Worm (Caenorhabditis elegans): Measurements from ENCODE around the gene srh-236.

The srh-236 gene

ce11 chrV:17220345-17220744, 8.5 kb upstream of the srh-236 start, which contains the start of gene srh-109:
TSS of gene srh-109 (minus strand) at chrV:17220445.
- TF ChIP-seq T22C8.4 (GFP tag; IDR thresholded peaks at IDR 0.05) (no peak), tab-1 (GFP tag; IDR thresholded peaks at IDR 0.05) (no peak), cog-1 (tag; optimal IDR thresholded peaks at IDR 0.05) (no peak)

- TF ChIP-seq T22C8.4 (GFP tag; IDR thresholded peaks at IDR 0.05) (no peak), flt-1 (GFP tag; IDR thresholded peaks at IDR 0.05) (no peak), klf-2 (GFP tag; conservative IDR thresholded peaks at IDR 0.05) (no peak), ztf-23 (GFP tag; IDR thresholded peaks at IDR 0.05) (no peak), ref-1 (GFP tag; conservative IDR thresholded peaks at IDR 0.05) (no peak), med-1 (GFP tag; optimal IDR thresholded peaks at IDR 0.05; ENCODE audit: insufficient read depth) (no peak), ztf-29 (GFP tag; IDR thresholded peaks at IDR 0.05) (no peak), tab-1 (GFP tag; IDR thresholded peaks at IDR 0.05) (no peak), cog-1 (tag; optimal IDR thresholded peaks at IDR 0.05) (no peak)
Observed at ce11 chrV:17217690-17218089, 5.9 kb upstream of the srh-236 start, which contains the start of gene srbc-62. TSS of gene srbc-62 (plus strand) at chrV:17217990.

- TF ChIP-seq flt-1 (GFP tag; IDR thresholded peaks at IDR 0.05) (no peak), ref-1 (GFP tag; conservative IDR thresholded peaks at IDR 0.05) (no peak), med-1 (GFP tag; optimal IDR thresholded peaks at IDR 0.05; ENCODE audit: insufficient read depth) (no peak), ztf-23 (GFP tag; IDR thresholded peaks at IDR 0.05) (no peak), T22C8.4 (GFP tag; IDR thresholded peaks at IDR 0.05) (no peak)
Observed at ce11 chrV:17215602-17216001, 3.8 kb upstream of the srh-236 start.

ce11 chrV:17212743-17213142, 904 bp upstream of the srh-236 start, which contains the start of gene srh-113:
TSS of gene srh-113 (plus strand) at chrV:17213043.
- no peak for TF ChIP-seq cog-1 (tag; optimal IDR thresholded peaks at IDR 0.05)

ce11 chrV:17208045-17208444, 3.8 kb downstream of the srh-236 start, which contains the start of gene Y68A4A.13:
TSS of gene Y68A4A.13 (minus strand) at chrV:17208145.
- TF ChIP-seq tab-1 (GFP tag; IDR thresholded peaks at IDR 0.05) (no peak), klf-2 (GFP tag; conservative IDR thresholded peaks at IDR 0.05) (no peak), T22C8.4 (GFP tag; IDR thresholded peaks at IDR 0.05) (no peak), flt-1 (GFP tag; IDR thresholded peaks at IDR 0.05) (no peak), med-1 (GFP tag; optimal IDR thresholded peaks at IDR 0.05; ENCODE audit: insufficient read depth) (no peak), cog-1 (tag; optimal IDR thresholded peaks at IDR 0.05) (no peak), ztf-29 (GFP tag; IDR thresholded peaks at IDR 0.05) (no peak), ztf-23 (GFP tag; IDR thresholded peaks at IDR 0.05) (no peak), ref-1 (GFP tag; conservative IDR thresholded peaks at IDR 0.05) (no peak)

- no peak for TF ChIP-seq ref-1 (GFP tag; conservative IDR thresholded peaks at IDR 0.05)
- TF ChIP-seq med-1 (GFP tag; optimal IDR thresholded peaks at IDR 0.05; ENCODE audit: insufficient read depth), result no peak
- no peak for TF ChIP-seq cog-1 (tag; optimal IDR thresholded peaks at IDR 0.05)
- no peak for TF ChIP-seq T22C8.4 (GFP tag; IDR thresholded peaks at IDR 0.05)
- no peak for TF ChIP-seq ztf-23 (GFP tag; IDR thresholded peaks at IDR 0.05)
- TF ChIP-seq flt-1 (GFP tag; IDR thresholded peaks at IDR 0.05), result no peak
- no peak for TF ChIP-seq ztf-29 (GFP tag; IDR thresholded peaks at IDR 0.05)
- TF ChIP-seq tab-1 (GFP tag; IDR thresholded peaks at IDR 0.05), result no peak
- TF ChIP-seq klf-2 (GFP tag; conservative IDR thresholded peaks at IDR 0.05), result no peak
Observed at ce11 chrV:17206469-17206868, 5.4 kb downstream of the srh-236 start.

ce11 chrV:17201847-17202246, 10.0 kb downstream of the srh-236 start, which contains the start of gene Y68A4A.10:
TSS of gene Y68A4A.10 (plus strand) at chrV:17202147.
- TF ChIP-seq flt-1 (GFP tag; IDR thresholded peaks at IDR 0.05) (no peak), ztf-29 (GFP tag; IDR thresholded peaks at IDR 0.05) (no peak), med-1 (GFP tag; optimal IDR thresholded peaks at IDR 0.05; ENCODE audit: insufficient read depth) (no peak), T22C8.4 (GFP tag; IDR thresholded peaks at IDR 0.05) (no peak), tab-1 (GFP tag; IDR thresholded peaks at IDR 0.05) (no peak), ref-1 (GFP tag; conservative IDR thresholded peaks at IDR 0.05) (no peak), cog-1 (tag; optimal IDR thresholded peaks at IDR 0.05) (no peak), ztf-23 (GFP tag; IDR thresholded peaks at IDR 0.05) (no peak), klf-2 (GFP tag; conservative IDR thresholded peaks at IDR 0.05) (no peak)

ce11 chrV:17198926-17199325, 12.9 kb downstream of the srh-236 start, which contains the start of gene srz-96:
TSS of gene srz-96 (plus strand) at chrV:17199226.
- no peak for TF ChIP-seq flt-1 (GFP tag; IDR thresholded peaks at IDR 0.05)
- no peak for TF ChIP-seq ztf-29 (GFP tag; IDR thresholded peaks at IDR 0.05)
- no peak for TF ChIP-seq tab-1 (GFP tag; IDR thresholded peaks at IDR 0.05)
- TF ChIP-seq klf-2 (GFP tag; conservative IDR thresholded peaks at IDR 0.05), result no peak

- no peak for TF ChIP-seq ref-1 (GFP tag; conservative IDR thresholded peaks at IDR 0.05)
- TF ChIP-seq flt-1 (GFP tag; IDR thresholded peaks at IDR 0.05), result no peak
- TF ChIP-seq cog-1 (tag; optimal IDR thresholded peaks at IDR 0.05), result no peak
Observed at ce11 chrV:17192238-17192637, 19.6 kb downstream of the srh-236 start, which contains the start of gene srz-47. TSS of gene srz-47 (minus strand) at chrV:17192338.

ce11 chrV:17190399-17190798, 21.4 kb downstream of the srh-236 start, which contains the start of gene str-199:
TSS of gene str-199 (minus strand) at chrV:17190499.
- TF ChIP-seq ztf-23 (GFP tag; IDR thresholded peaks at IDR 0.05) (no peak), T22C8.4 (GFP tag; IDR thresholded peaks at IDR 0.05) (no peak), flt-1 (GFP tag; IDR thresholded peaks at IDR 0.05) (no peak), cog-1 (tag; optimal IDR thresholded peaks at IDR 0.05) (no peak), ztf-29 (GFP tag; IDR thresholded peaks at IDR 0.05) (no peak), klf-2 (GFP tag; conservative IDR thresholded peaks at IDR 0.05) (no peak), ref-1 (GFP tag; conservative IDR thresholded peaks at IDR 0.05) (no peak), med-1 (GFP tag; optimal IDR thresholded peaks at IDR 0.05; ENCODE audit: insufficient read depth) (no peak), tab-1 (GFP tag; IDR thresholded peaks at IDR 0.05) (no peak)

ce11 chrV:17182045-17182444, 29.8 kb downstream of the srh-236 start, which contains the start of gene srh-159:
TSS of gene srh-159 (plus strand) at chrV:17182345.
- TF ChIP-seq med-1 (GFP tag; optimal IDR thresholded peaks at IDR 0.05; ENCODE audit: insufficient read depth) (no peak), T22C8.4 (GFP tag; IDR thresholded peaks at IDR 0.05) (no peak), ztf-29 (GFP tag; IDR thresholded peaks at IDR 0.05) (no peak)
